Worm (Caenorhabditis elegans) whole organism, L4/young adult: ENCODE data around the gene nhr-221.

Experiments
- W03F9.2 ChIP-seq: fragments of 150-350 bp; optimal IDR thresholded peaks from 2 replicates; lab custom pipeline; 2014; ENCODE audit warnings: missing biosample characterization, missing genetic modification characterization
- dao-5 ChIP-seq: sonication (generic microtip); optimal IDR thresholded peaks from 2 replicates; lab custom pipeline; 2016; ENCODE audit warnings: missing genotype, missing genetic modification characterization, moderate library complexity, missing compliant biosample characterization
- him-1 ChIP-seq: sonication (generic microtip); optimal IDR thresholded peaks from 2 replicates; lab custom pipeline; 2016; ENCODE audit warnings: missing genotype, missing genetic modification reagents, missing genetic modification characterization, missing compliant biosample characterization

DNA sequence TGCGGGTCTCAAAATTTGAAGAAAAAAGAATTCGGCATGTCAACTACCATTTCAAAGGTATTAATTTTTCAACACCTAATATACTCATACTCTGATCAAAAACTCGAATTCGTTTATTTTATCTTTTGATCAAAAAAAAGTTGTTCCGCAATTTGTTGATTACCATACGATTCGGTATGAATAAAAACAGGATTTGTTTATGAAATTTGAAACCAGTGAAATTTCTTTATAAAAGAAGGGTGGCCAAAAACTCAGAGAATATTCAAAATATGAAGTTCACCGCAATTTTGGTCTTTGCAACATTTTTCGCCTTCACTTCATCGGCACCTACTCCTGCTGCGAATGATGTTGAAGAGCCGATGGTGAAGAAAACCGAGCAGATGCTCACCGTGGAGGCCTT lies 33.1 kb downstream of the nhr-221 start, which contains the start of the genes C07G3.8 and C07G3.10:
- TF ChIP-seq dao-5 (tag; lab: Kevin White, UChicago) (no peak), him-1 (tag; lab: Kevin White, UChicago) (no peak), W03F9.2 (tag; lab: Kevin White, UChicago) (no peak)
